Fruit fly (Drosophila melanogaster) whole organism, embryonic: Measurements from ENCODE around the gene nAChRbeta1.
A peak's percentile ranks its signal among the peaks of the same experiment; 100 is the strongest.

ENCODE experiments used
- Awh ChIP-seq: fragments of 200-800 bp; sonication (Bioruptor generic); IDR thresholded peaks from 2 replicates; pipeline ENCODE4, ENCODE4 v1.3.6; 2022; ENCODE audit warnings: missing biosample characterization, missing genetic modification characterization
- B-H2 ChIP-seq: fragments of 200-800 bp; sonication (Bioruptor generic); optimal IDR thresholded peaks from 2 replicates; lab custom pipeline; 2018; ENCODE audit warnings: missing biosample characterization, mild to moderate bottlenecking, missing genetic modification characterization
- CG1024 ChIP-seq: fragments of 200-800 bp; sonication (Bioruptor generic); IDR thresholded peaks from 2 replicates; pipeline ENCODE4 v1.3.6; 2022; ENCODE audit warnings: missing biosample characterization, missing genetic modification characterization
- CG10321 ChIP-seq: fragments of 200-800 bp; sonication (Bioruptor generic); IDR thresholded peaks from 2 replicates; pipeline ENCODE4 v1.3.6; 2022; ENCODE audit warnings: missing biosample characterization, missing genetic modification characterization
- CG10366 ChIP-seq: fragments of 200-800 bp; sonication (Bioruptor generic); IDR thresholded peaks from 2 replicates; pipeline ENCODE4 v1.3.6; 2022; ENCODE audit warnings: missing biosample characterization, missing genetic modification characterization
- CG11247 ChIP-seq: fragments of 200-800 bp; sonication (Bioruptor generic); IDR thresholded peaks from 2 replicates; pipeline ENCODE4 v1.3.6; 2022; ENCODE audit warnings: missing biosample characterization, missing genetic modification characterization
- CG1233 ChIP-seq: fragments of 200-800 bp; sonication (Bioruptor generic); optimal IDR thresholded peaks from 4 replicates; lab custom pipeline; 2018; ENCODE audit warnings: missing biosample characterization, mild to moderate bottlenecking, missing genetic modification characterization
- CG12942 ChIP-seq: fragments of 200-800 bp; sonication (Bioruptor generic); optimal IDR thresholded peaks from 3 replicates; lab custom pipeline; 2016; ENCODE audit warnings: missing biosample characterization, missing genetic modification characterization
- CG13287 ChIP-seq: fragments of 200-800 bp; sonication (Bioruptor generic); IDR thresholded peaks from 2 replicates; pipeline ENCODE4 v1.3.6; 2022; ENCODE audit warnings: missing biosample characterization, missing genetic modification characterization; ENCODE audit not compliant: partially characterized antibody
- CG14710 ChIP-seq: fragments of 200-800 bp; sonication (Bioruptor generic); optimal IDR thresholded peaks from 3 replicates; lab custom pipeline; 2019; ENCODE audit warnings: missing biosample characterization, mild to moderate bottlenecking, missing genetic modification characterization, moderate library complexity
- CG15011 ChIP-seq: fragments of 200-800 bp; sonication (Bioruptor generic); optimal IDR thresholded peaks from 3 replicates; lab custom pipeline; 2018; ENCODE audit warnings: missing biosample characterization, mild to moderate bottlenecking, missing genetic modification characterization
- CG18476 ChIP-seq: fragments of 200-800 bp; sonication (Bioruptor generic); optimal IDR thresholded peaks from 2 replicates; lab custom pipeline; 2016; ENCODE audit warnings: missing biosample characterization, mild to moderate bottlenecking, missing genetic modification characterization
- CG2712 ChIP-seq: fragments of 200-800 bp; optimal IDR thresholded peaks from 3 replicates; lab custom pipeline; 2019; ENCODE audit warnings: missing biosample characterization, mild to moderate bottlenecking, missing genetic modification characterization, moderate library complexity
- CG32532 ChIP-seq: fragments of 200-800 bp; sonication (Bioruptor generic); IDR thresholded peaks from 2 replicates; pipeline ENCODE4 v1.3.6; 2022; ENCODE audit warnings: missing biosample characterization, missing genetic modification characterization
- CG3281 ChIP-seq: fragments of 200-800 bp; sonication (Bioruptor generic); optimal IDR thresholded peaks from 3 replicates; lab custom pipeline; 2017; ENCODE audit warnings: missing biosample characterization, mild to moderate bottlenecking, missing genetic modification characterization
- CG34422 ChIP-seq: fragments of 200-800 bp; sonication (Bioruptor generic); IDR thresholded peaks from 3 replicates; pipeline ENCODE4 v1.3.6; 2022; ENCODE audit warnings: missing biosample characterization, missing genetic modification characterization
- CG4707 ChIP-seq: fragments of 200-800 bp; sonication (Bioruptor generic); optimal IDR thresholded peaks from 2 replicates; lab custom pipeline; 2018; ENCODE audit warnings: missing biosample characterization, mild to moderate bottlenecking, missing genetic modification characterization, moderate library complexity
- CG5953 ChIP-seq: fragments of 200-800 bp; sonication (Bioruptor generic); IDR thresholded peaks from 2 replicates; pipeline ENCODE4 v1.3.6; 2022; ENCODE audit warnings: missing biosample characterization, missing genetic modification characterization
- CG6791 ChIP-seq: fragments of 200-800 bp; sonication (Bioruptor generic); IDR thresholded peaks from 3 replicates; pipeline ENCODE4 v1.3.6; 2022; ENCODE audit warnings: missing biosample characterization, missing genetic modification characterization; ENCODE audit not compliant: partially characterized antibody
- CG6854 ChIP-seq: fragments of 200-800 bp; sonication (Bioruptor generic); optimal IDR thresholded peaks from 3 replicates; lab custom pipeline; 2017; ENCODE audit warnings: missing biosample characterization, mild to moderate bottlenecking, missing genetic modification characterization
- CG7839 ChIP-seq: fragments of 200-800 bp; sonication (Bioruptor generic); optimal IDR thresholded peaks from 3 replicates; lab custom pipeline; 2018; ENCODE audit warnings: missing biosample characterization, mild to moderate bottlenecking, missing genetic modification characterization, moderate library complexity
- CG8290 ChIP-seq, 3 experiments: fragments of 200-800 bp; sonication (Bioruptor generic); optimal IDR thresholded peaks; 2 replicates each; lab custom pipeline; 2016 to 2019; ENCODE audit warnings: missing biosample characterization in 3 of 3, missing genetic modification characterization in 3 of 3, mild to moderate bottlenecking in 2 of 3, moderate library complexity in 1 of 3
- CG8359 ChIP-seq: fragments of 200-800 bp; sonication (Bioruptor generic); optimal IDR thresholded peaks from 2 replicates; lab custom pipeline; 2017; ENCODE audit warnings: missing biosample characterization, mild to moderate bottlenecking, missing genetic modification characterization, borderline replicate concordance
- CG9609 ChIP-seq: fragments of 200-800 bp; sonication (Bioruptor generic); optimal IDR thresholded peaks from 3 replicates; lab custom pipeline; 2016; ENCODE audit warnings: missing biosample characterization, missing genetic modification characterization
- CG9876 ChIP-seq: fragments of 200-800 bp; sonication (Bioruptor generic); optimal IDR thresholded peaks from 2 replicates; lab custom pipeline; 2016; ENCODE audit warnings: missing biosample characterization, missing genetic modification characterization
- Camta ChIP-seq: fragments of 200-800 bp; sonication (Bioruptor generic); optimal IDR thresholded peaks from 2 replicates; lab custom pipeline; 2016; ENCODE audit warnings: missing biosample characterization, missing genetic modification characterization
- Deaf1 ChIP-seq: fragments of 200-800 bp; optimal IDR thresholded peaks from 3 replicates; lab custom pipeline; 2019; ENCODE audit warnings: missing biosample characterization, mild to moderate bottlenecking, missing genetic modification characterization, moderate library complexity
- Drgx ChIP-seq: fragments of 200-800 bp; sonication (Bioruptor generic); IDR thresholded peaks from 2 replicates; pipeline ENCODE4 v1.3.6; 2022; ENCODE audit warnings: missing biosample characterization, missing genetic modification characterization
- E2f2 ChIP-seq: fragments of 200-800 bp; sonication (Bioruptor generic); IDR thresholded peaks from 2 replicates; pipeline ENCODE4 v1.3.6; 2022; ENCODE audit warnings: missing biosample characterization, missing genetic modification characterization
- Jarid2 ChIP-seq: fragments of 200-800 bp; sonication (Bioruptor generic); optimal IDR thresholded peaks from 3 replicates; lab custom pipeline; 2017; ENCODE audit warnings: mild to moderate bottlenecking, missing biosample characterization, missing genetic modification reagents, missing genetic modification characterization
- Lim3 ChIP-seq: fragments of 200-800 bp; sonication (Bioruptor generic); IDR thresholded peaks from 2 replicates; pipeline ENCODE4 v1.3.6; 2022; ENCODE audit warnings: missing biosample characterization, missing genetic modification characterization
- Med ChIP-seq: fragments of 200-800 bp; sonication (Bioruptor generic); peaks from one replicate; lab custom pipeline; 2016; ENCODE audit warnings: missing biosample characterization, missing genetic modification characterization, mild to moderate bottlenecking, inconsistent platforms, moderate library complexity
- Sox100B ChIP-seq: fragments of 200-800 bp; sonication (Bioruptor generic); optimal IDR thresholded peaks from 3 replicates; lab custom pipeline; 2018; ENCODE audit warnings: missing biosample characterization, mild to moderate bottlenecking, missing genetic modification characterization
- Sox102F ChIP-seq: fragments of 200-800 bp; sonication (Bioruptor generic); optimal IDR thresholded peaks from 2 replicates; lab custom pipeline; 2018; ENCODE audit warnings: missing biosample characterization, mild to moderate bottlenecking, missing genetic modification characterization, moderate library complexity
- Xrp1 ChIP-seq: fragments of 200-800 bp; sonication (Bioruptor generic); IDR thresholded peaks from 2 replicates; pipeline ENCODE4 v1.3.6; 2022; ENCODE audit warnings: missing biosample characterization, missing genetic modification characterization
- bcd ChIP-seq: fragments of 200-800 bp; sonication (Bioruptor generic); optimal IDR thresholded peaks from 2 replicates; lab custom pipeline; 2017; ENCODE audit warnings: missing biosample characterization, mild to moderate bottlenecking, missing genetic modification characterization
- cato ChIP-seq: fragments of 200-800 bp; sonication (Bioruptor generic); optimal IDR thresholded peaks from 2 replicates; lab custom pipeline; 2016; ENCODE audit warnings: missing biosample characterization, missing genetic modification characterization, borderline replicate concordance
- gfzf ChIP-seq: fragments of 200-800 bp; sonication (Bioruptor generic); optimal IDR thresholded peaks from 2 replicates; lab custom pipeline; 2016; ENCODE audit warnings: missing biosample characterization, mild to moderate bottlenecking, missing genetic modification characterization, moderate library complexity
- ham ChIP-seq: fragments of 200-800 bp; sonication (Bioruptor generic); IDR thresholded peaks from 2 replicates; pipeline ENCODE4 v1.3.6; 2022; ENCODE audit warnings: missing biosample characterization, missing genetic modification characterization
- hth ChIP-seq: fragments of >200 bp; optimal IDR thresholded peaks from 2 replicates; lab custom pipeline; 2017; ENCODE audit warnings: inconsistent platforms
- kay ChIP-seq: fragments of 200-800 bp; sonication (Bioruptor generic); optimal IDR thresholded peaks from 2 replicates; lab custom pipeline; 2016; ENCODE audit warnings: missing biosample characterization, missing genetic modification characterization
- lola ChIP-seq, 3 experiments: fragments of >200 bp in 2 of 3; fragments of 200-800 bp in 1 of 3; sonication (Bioruptor generic) in 1 of 3; optimal IDR thresholded peaks; 2 replicates each; lab custom pipeline; 2017 to 2019; ENCODE audit warnings: missing biosample characterization in 3 of 3, missing genetic modification characterization in 3 of 3, mild to moderate bottlenecking in 1 of 3, moderate library complexity in 1 of 3
- oc ChIP-seq: fragments of 200-800 bp; sonication (Bioruptor generic); optimal IDR thresholded peaks from 2 replicates; lab custom pipeline; 2018; ENCODE audit warnings: missing biosample characterization, mild to moderate bottlenecking, missing genetic modification characterization, moderate library complexity
- onecut ChIP-seq: fragments of 200-800 bp; sonication (Bioruptor generic); IDR thresholded peaks from 2 replicates; pipeline ENCODE4 v1.3.6; 2022; ENCODE audit warnings: missing biosample characterization, missing genetic modification characterization
- org-1 ChIP-seq: fragments of 200-800 bp; sonication (Bioruptor generic); optimal IDR thresholded peaks from 2 replicates; lab custom pipeline; 2017; ENCODE audit warnings: missing biosample characterization, missing genetic modification characterization
- scrt ChIP-seq: fragments of 200-800 bp; sonication (Bioruptor generic); optimal IDR thresholded peaks from 2 replicates; lab custom pipeline; 2018; ENCODE audit warnings: missing biosample characterization, mild to moderate bottlenecking, missing genetic modification characterization, moderate library complexity
- sens-2 ChIP-seq: fragments of 200-800 bp; sonication (Bioruptor generic); IDR thresholded peaks from 2 replicates; pipeline ENCODE4 v1.3.6; 2022; ENCODE audit warnings: missing biosample characterization, missing genetic modification characterization
- sug ChIP-seq: fragments of 200-800 bp; optimal IDR thresholded peaks from 2 replicates; lab custom pipeline; 2019; ENCODE audit warnings: missing biosample characterization, mild to moderate bottlenecking, missing genetic modification characterization, moderate library complexity
- toy ChIP-seq: fragments of 200-800 bp; sonication (Bioruptor generic); IDR thresholded peaks from 2 replicates; pipeline ENCODE4 v1.3.6; 2022; ENCODE audit warnings: missing biosample characterization, missing genetic modification characterization
- wdn ChIP-seq: fragments of 200-800 bp; sonication (Bioruptor generic); IDR thresholded peaks from 2 replicates; pipeline ENCODE4 v1.3.6; 2022; ENCODE audit warnings: missing biosample characterization, missing genetic modification characterization

Gene nAChRbeta1

dm6 chr3L:4474946-4475470 is 45.9 kb downstream of the nAChRbeta1 start (continued):
- TF ChIP-seq Sox102F (GFP tag; lab: Kevin White, UChicago) (peak; percentile 69), CG7839 (peak; percentile 67), onecut (peak; percentile 79), CG3281 (GFP tag; lab: Kevin White, UChicago) (peak; percentile 94), cato (GFP tag; lab: Kevin White, UChicago) (peak; percentile 56), Camta (GFP tag; lab: Kevin White, UChicago) (peak; percentile 79), CG6854 (GFP tag; lab: Kevin White, UChicago) (peak; percentile 95), CG14710 (tag; lab: Kevin White, UChicago) (no peak), bcd (GFP tag; lab: Kevin White, UChicago) (peak; percentile 79), CG13287 (peak; percentile 29; the same call in 1 of the 2 replicates), sug (tag; lab: Kevin White, UChicago) (peak; percentile 72), wdn (GFP tag; lab: Robert Waterston, UW) (peak; percentile 45; the same call in 1 of the 2 replicates), kay (no peak), gfzf (GFP tag; lab: Kevin White, UChicago) (no peak), CG11247 (GFP tag; lab: Robert Waterston, UW) (peak; percentile 62), CG10321 (GFP tag; lab: Robert Waterston, UW) (no peak), CG8359 (peak; percentile 81), CG6791 (GFP tag; lab: Robert Waterston, UW) (no peak), B-H2 (GFP tag; lab: Kevin White, UChicago) (peak; percentile 92), CG4707 (GFP tag; lab: Kevin White, UChicago) (peak; percentile 94), Xrp1 (no peak), ham (GFP tag; lab: Robert Waterston, UW) (no peak), Lim3 (GFP tag; lab: Robert Waterston, UW) (no peak), CG18476 (peak; percentile 32), E2f2 (GFP tag; lab: Robert Waterston, UW) (peak; percentile 51; the same call in 1 of the 2 replicates), CG2712 (tag; lab: Kevin White, UChicago) (no peak), CG34422 (GFP tag; lab: Robert Waterston, UW) (peak; percentile 46; the same call in 1 of the 3 replicates), CG9876 (GFP tag; lab: Kevin White, UChicago) (peak; percentile 40), sens-2 (peak; percentile 82), Deaf1 (tag; lab: Kevin White, UChicago) (no peak), org-1 (peak; percentile 76), Awh (GFP tag; lab: Robert Waterston, UW) (peak; percentile 56; the same call in 1 of the 2 replicates), CG15011 (peak; percentile 86), Jarid2 (peak; percentile 68), Med (peak; percentile 99), Drgx (GFP tag; lab: Robert Waterston, UW) (no peak; the same call in 1 of the 2 replicates), CG8290 (GFP tag; optimal IDR thresholded peaks at IDR 0.05; lab: Kevin White, UChicago) (no peak), CG8290 (tag; optimal IDR thresholded peaks at IDR 0.05; lab: Kevin White, UChicago) (peak; percentile 55 to 81), hth (lab: Kevin White, UChicago) (no peak), toy (GFP tag; lab: Robert Waterston, UW) (0 out of 2 replicates have a peak, but pooled peaks have one; percentile 32), CG1024 (GFP tag; lab: Robert Waterston, UW) (peak; percentile 65), scrt (peak; percentile 91), CG5953 (GFP tag; lab: Robert Waterston, UW) (peak; percentile 81), oc (tag; lab: Kevin White, UChicago) (peak; percentile 70), CG1233 (GFP tag; lab: Kevin White, UChicago) (peak; percentile 93), CG12942 (GFP tag; lab: Kevin White, UChicago) (peak; percentile 58), CG32532 (peak; percentile 82), CG10366 (GFP tag; lab: Robert Waterston, UW) (peak; percentile 35), CG9609 (peak; percentile 29), Sox100B (GFP tag; lab: Kevin White, UChicago) (peak; percentile 84), lola (GFP tag; optimal IDR thresholded peaks at IDR 0.05; lab: Kevin White, UChicago) (no peak)
